Fruit fly (Drosophila melanogaster) whole organism, prepupa: ENCODE results near the gene MED22.

ENCODE experiments used
- CG10631 ChIP-seq: fragments of 200-800 bp; sonication (Bioruptor generic); optimal IDR thresholded peaks from 2 replicates; lab custom pipeline; 2016; ENCODE audit warnings: missing biosample characterization, missing genetic modification characterization
- CG11762 ChIP-seq: fragments of 200-800 bp; sonication (Bioruptor generic); optimal IDR thresholded peaks from 3 replicates; lab custom pipeline; 2016; ENCODE audit warnings: missing biosample characterization, missing genetic modification characterization; ENCODE audit not compliant: insufficient read depth
- CG11902 ChIP-seq: fragments of 200-800 bp; sonication (Bioruptor generic); optimal IDR thresholded peaks from 3 replicates; lab custom pipeline; 2016; ENCODE audit warnings: missing biosample characterization, missing genetic modification characterization
- CG15336 ChIP-seq: fragments of 200-800 bp; sonication (Bioruptor generic); IDR thresholded peaks from 2 replicates; pipeline ENCODE4 v1.3.6; 2022; ENCODE audit warnings: missing biosample characterization, missing genetic modification characterization
- CG16779 ChIP-seq: fragments of 200-800 bp; sonication (Bioruptor generic); optimal IDR thresholded peaks from 3 replicates; lab custom pipeline; 2017; ENCODE audit warnings: missing biosample characterization, mild to moderate bottlenecking, missing genetic modification characterization
- CG3032 ChIP-seq: fragments of 200-800 bp; optimal IDR thresholded peaks from 2 replicates; lab custom pipeline; 2019; ENCODE audit warnings: missing biosample characterization, mild to moderate bottlenecking, missing genetic modification characterization, moderate library complexity
- CG31627 ChIP-seq: fragments of 200-800 bp; sonication (Bioruptor generic); optimal IDR thresholded peaks from 3 replicates; lab custom pipeline; 2016; ENCODE audit warnings: missing biosample characterization, missing genetic modification characterization
- CG32006 ChIP-seq: fragments of 200-800 bp; sonication (Bioruptor generic); optimal IDR thresholded peaks from 3 replicates; lab custom pipeline; 2017; ENCODE audit warnings: missing biosample characterization, mild to moderate bottlenecking, missing genetic modification characterization
- CG34406 ChIP-seq: fragments of 200-800 bp; sonication (Bioruptor generic); optimal IDR thresholded peaks from 3 replicates; lab custom pipeline; 2016; ENCODE audit warnings: missing biosample characterization, missing genetic modification characterization
- CG4318 ChIP-seq: fragments of 200-800 bp; sonication (Bioruptor generic); optimal IDR thresholded peaks from 3 replicates; lab custom pipeline; 2017; ENCODE audit warnings: missing biosample characterization, mild to moderate bottlenecking, missing genetic modification characterization
- CG6163 ChIP-seq: fragments of 200-800 bp; sonication (Bioruptor generic); IDR thresholded peaks from 3 replicates; pipeline ENCODE4 v1.3.6; 2022; ENCODE audit warnings: missing biosample characterization, missing genetic modification characterization
- CG6792 ChIP-seq: fragments of 200-800 bp; sonication (Bioruptor generic); optimal IDR thresholded peaks from 3 replicates; lab custom pipeline; 2016; ENCODE audit warnings: missing biosample characterization, missing genetic modification characterization
- CG6808 ChIP-seq: fragments of 200-800 bp; sonication (Bioruptor generic); optimal IDR thresholded peaks from 3 replicates; lab custom pipeline; 2017; ENCODE audit warnings: missing biosample characterization, missing genetic modification characterization, mild to moderate bottlenecking, moderate library complexity, missing genetic modification reagents
- CG8632 ChIP-seq: fragments of 200-800 bp; sonication (Bioruptor generic); optimal IDR thresholded peaks from 3 replicates; lab custom pipeline; 2016; ENCODE audit warnings: missing biosample characterization, missing genetic modification characterization
- Ets21C ChIP-seq: fragments of 200-800 bp; sonication (Bioruptor generic); optimal IDR thresholded peaks from 3 replicates; lab custom pipeline; 2016; ENCODE audit warnings: missing biosample characterization, missing genetic modification characterization
- Ets96B ChIP-seq: fragments of 200-800 bp; optimal IDR thresholded peaks from 2 replicates; lab custom pipeline; 2019; ENCODE audit warnings: missing biosample characterization, mild to moderate bottlenecking, missing genetic modification characterization, moderate library complexity
- Gug ChIP-seq: fragments of 200-800 bp; sonication (Bioruptor generic); IDR thresholded peaks from 2 replicates; pipeline ENCODE4 v1.3.6; 2022; ENCODE audit warnings: missing biosample characterization, missing genetic modification characterization
- Hr39 ChIP-seq: fragments of 200-800 bp; sonication (Bioruptor generic); optimal IDR thresholded peaks from 2 replicates; lab custom pipeline; 2016; ENCODE audit warnings: missing biosample characterization, missing genetic modification characterization
- Met ChIP-seq: fragments of 200-800 bp; sonication (Bioruptor generic); optimal IDR thresholded peaks from 3 replicates; lab custom pipeline; 2016; ENCODE audit warnings: missing biosample characterization, missing genetic modification characterization
- Sox102F ChIP-seq: fragments of 200-800 bp; sonication (Bioruptor generic); optimal IDR thresholded peaks from 2 replicates; lab custom pipeline; 2016; ENCODE audit warnings: missing biosample characterization, mild to moderate bottlenecking, missing genetic modification characterization
- acj6 ChIP-seq: fragments of 200-800 bp; sonication (Bioruptor generic); optimal IDR thresholded peaks from 3 replicates; lab custom pipeline; 2016; ENCODE audit warnings: missing biosample characterization, missing genetic modification characterization
- cyc ChIP-seq: fragments of 200-800 bp; sonication (Bioruptor generic); optimal IDR thresholded peaks from 3 replicates; lab custom pipeline; 2016; ENCODE audit warnings: missing biosample characterization, missing genetic modification characterization
- dac ChIP-seq: fragments of 200-800 bp; sonication (Bioruptor generic); optimal IDR thresholded peaks from 2 replicates; lab custom pipeline; 2017; ENCODE audit warnings: missing biosample characterization, mild to moderate bottlenecking, missing genetic modification characterization
- dsx ChIP-seq: fragments of 200-800 bp; optimal IDR thresholded peaks from 3 replicates; lab custom pipeline; 2019; ENCODE audit warnings: missing biosample characterization, mild to moderate bottlenecking, missing genetic modification characterization, moderate library complexity; ENCODE audit not compliant: poor library complexity, severe bottlenecking
- eg ChIP-seq: fragments of 200-800 bp; sonication (Bioruptor generic); IDR thresholded peaks from 3 replicates; pipeline ENCODE4 v1.3.6; 2022; ENCODE audit warnings: missing biosample characterization, missing genetic modification characterization
- esn ChIP-seq: fragments of 200-800 bp; sonication (Bioruptor generic); optimal IDR thresholded peaks from 2 replicates; lab custom pipeline; 2016; ENCODE audit warnings: missing biosample characterization, mild to moderate bottlenecking, missing genetic modification characterization, moderate library complexity
- fd59A ChIP-seq: fragments of 200-800 bp; sonication (Bioruptor generic); optimal IDR thresholded peaks from 2 replicates; lab custom pipeline; 2017; ENCODE audit warnings: missing biosample characterization, mild to moderate bottlenecking, missing genetic modification characterization, missing genetic modification reagents
- lz ChIP-seq: fragments of 200-800 bp; sonication (Bioruptor generic); optimal IDR thresholded peaks from 3 replicates; lab custom pipeline; 2016; ENCODE audit warnings: missing biosample characterization, missing genetic modification characterization
- pdm3 ChIP-seq: fragments of 200-800 bp; sonication (Bioruptor generic); optimal IDR thresholded peaks from 3 replicates; lab custom pipeline; 2016; ENCODE audit warnings: missing biosample characterization, missing genetic modification characterization
- ss ChIP-seq, 2 experiments: fragments of 200-800 bp; sonication (Bioruptor generic); optimal IDR thresholded peaks; 2 replicates in 1 of 2; 3 replicates in 1 of 2; lab custom pipeline; 2017 to 2018; ENCODE audit warnings: mild to moderate bottlenecking in 2 of 2, missing biosample characterization in 2 of 2, missing genetic modification characterization in 2 of 2, moderate library complexity in 1 of 2
- svp ChIP-seq: fragments of 200-800 bp; sonication (Bioruptor generic); peaks from one replicate; lab custom pipeline; 2016; ENCODE audit warnings: missing biosample characterization, missing genetic modification characterization
- topi ChIP-seq: fragments of 200-800 bp; sonication (Bioruptor generic); optimal IDR thresholded peaks from 3 replicates; lab custom pipeline; 2016; ENCODE audit warnings: missing biosample characterization, missing genetic modification characterization
- vri ChIP-seq: fragments of 200-800 bp; sonication (Bioruptor generic); optimal IDR thresholded peaks from 3 replicates; lab custom pipeline; 2016; ENCODE audit warnings: missing biosample characterization, mild to moderate bottlenecking, missing genetic modification characterization

MED22 gene

DNA sequence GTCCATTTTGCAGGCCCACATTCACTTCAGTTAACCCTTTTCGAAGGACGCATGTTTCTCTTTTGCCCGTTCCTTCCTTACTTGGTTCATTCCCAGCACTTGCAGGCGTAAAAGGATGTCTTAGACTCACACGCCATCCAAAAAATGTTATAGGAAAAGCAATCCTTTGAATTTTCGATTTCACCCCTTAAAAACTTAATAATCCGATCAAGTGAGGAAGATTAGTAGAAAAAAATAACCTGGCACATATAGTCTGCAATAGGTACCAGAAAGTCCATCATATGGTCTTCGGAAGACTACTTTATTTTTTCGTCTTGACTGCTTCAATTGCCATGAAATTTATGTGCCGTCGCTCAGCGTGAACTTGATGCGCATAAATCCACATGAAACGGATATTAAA, 6.6 kb upstream of the MED22 start:
- TF ChIP-seq CG31627 (GFP tag; lab: Kevin White, UChicago) (peak; percentile 27), CG11762 (GFP tag; lab: Kevin White, UChicago) (no peak), svp (peak; percentile 54), CG6792 (GFP tag; lab: Kevin White, UChicago) (peak; percentile 18), Hr39 (GFP tag; lab: Kevin White, UChicago) (peak; percentile 40)

DNA sequence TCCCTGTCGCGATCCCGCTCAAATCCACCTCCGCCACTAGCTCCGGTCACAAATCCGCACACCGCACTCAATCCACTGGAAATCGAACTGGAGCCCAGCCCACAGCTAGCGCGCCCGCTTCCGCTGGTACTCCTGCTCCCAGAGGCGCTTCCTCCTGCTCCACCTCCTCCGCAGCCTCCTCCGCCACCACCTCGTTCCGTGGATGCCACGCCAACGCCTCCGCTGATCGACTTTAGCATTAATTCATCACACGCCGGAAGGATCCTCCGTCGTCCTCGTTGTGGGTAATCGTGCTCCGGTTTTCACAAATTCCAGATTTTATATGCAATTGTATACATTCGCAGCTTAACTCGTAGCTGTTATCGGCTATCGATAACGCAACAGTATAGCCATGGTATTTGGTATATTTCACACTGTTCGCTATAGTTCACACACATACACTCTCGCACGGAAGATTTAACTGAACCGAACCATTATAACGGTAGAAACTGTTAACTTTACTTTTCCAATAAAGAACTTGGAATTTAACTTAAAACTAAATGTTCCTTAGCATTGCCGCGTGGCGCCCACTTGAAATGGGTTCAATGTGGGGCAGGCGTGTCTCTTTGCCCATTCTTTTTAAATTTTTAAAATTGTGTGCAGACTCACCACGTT, 603 bp upstream of the MED22 start, which contains the start of gene Lztr1:
Gene Lztr1 (minus strand): TSS at position 374 of the 654 bp plus-strand sequence.
- no peak for TF ChIP-seq Sox102F (GFP tag; lab: Kevin White, UChicago)
- TF ChIP-seq dsx (GFP tag; lab: Kevin White, UChicago): no peak
- TF ChIP-seq dac (GFP tag; lab: Kevin White, UChicago): no peak
- no peak for TF ChIP-seq CG6808 (GFP tag; lab: Kevin White, UChicago)
- TF ChIP-seq CG8632: no peak
- no peak for TF ChIP-seq cyc

DNA sequence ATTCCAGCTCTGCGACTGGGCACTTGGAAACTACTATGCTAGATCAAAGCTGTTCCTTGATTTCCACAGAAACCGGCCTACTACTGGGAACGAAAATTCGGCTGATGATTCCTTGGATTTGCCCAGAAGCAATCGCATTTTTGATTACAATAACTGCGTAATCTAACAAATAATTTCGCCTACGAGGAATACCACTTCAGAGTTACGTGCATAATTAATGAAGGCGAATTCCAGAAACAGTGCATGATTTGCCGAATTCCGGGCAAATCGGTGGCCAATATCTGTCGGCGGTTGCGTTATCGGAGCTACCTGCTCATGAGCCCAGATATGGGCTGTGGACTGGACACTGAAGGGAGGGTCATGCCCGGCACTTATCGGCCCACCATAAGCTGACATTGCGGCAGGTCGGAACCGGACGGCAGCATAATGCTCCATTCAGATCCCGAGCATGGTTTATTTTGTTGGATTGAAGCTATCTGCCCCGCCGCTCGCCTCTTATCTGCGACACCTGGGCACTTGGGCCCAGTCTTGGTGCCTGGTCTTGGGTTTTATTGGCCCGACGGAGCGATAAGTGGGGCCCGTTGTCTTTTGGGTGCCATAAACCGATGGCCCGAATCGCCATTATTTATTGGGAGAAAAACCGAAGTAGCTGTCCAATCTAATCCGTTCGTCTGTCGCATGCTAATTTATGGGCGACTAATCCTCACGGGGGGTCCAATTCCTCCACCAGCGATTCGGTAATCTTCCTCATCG, 2.3 kb downstream of the MED22 start, which contains the start of gene CG3708:
Gene CG3708 (minus strand): TSS at position 51 of the 753 bp plus-strand sequence.
- TF ChIP-seq svp: no peak
- no peak for TF ChIP-seq CG31627 (GFP tag; lab: Kevin White, UChicago)
- no peak for TF ChIP-seq fd59A (GFP tag; lab: Kevin White, UChicago)
- TF ChIP-seq Met (GFP tag; lab: Kevin White, UChicago): no peak
- no peak for TF ChIP-seq CG32006
- no peak for TF ChIP-seq Ets96B (tag; lab: Kevin White, UChicago)
- TF ChIP-seq pdm3: no peak

DNA sequence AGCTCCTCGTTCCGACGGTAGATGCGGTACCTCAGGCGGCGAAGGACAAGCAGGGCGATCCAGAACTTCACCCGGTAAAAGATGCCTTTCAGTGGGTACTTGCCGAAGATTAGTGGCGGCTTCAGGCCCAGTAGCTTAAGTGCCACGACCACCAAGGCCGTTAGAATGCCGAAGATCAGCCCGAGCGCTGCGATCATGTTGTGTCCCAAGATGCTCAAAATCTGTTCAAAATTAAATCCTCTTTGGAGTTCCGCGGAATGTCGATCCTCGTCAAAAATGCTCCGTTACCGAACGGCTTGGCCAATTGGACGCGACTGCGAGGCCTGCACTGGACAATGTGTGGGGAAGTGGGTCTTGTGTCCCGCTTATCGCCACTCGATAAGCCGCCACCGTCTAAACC, 4.2 kb downstream of the MED22 start, which contains the start of the genes CG32815 and CG3706:
Gene CG32815 (plus strand): TSS at position 301 of the 400 bp plus-strand sequence.
Gene CG3706 (minus strand): TSS at position 310 of the 400 bp plus-strand sequence.
- TF ChIP-seq ss (GFP tag; optimal IDR thresholded peaks at IDR 0.05; lab: Kevin White, UChicago): no peak
- no peak for TF ChIP-seq Ets96B (tag; lab: Kevin White, UChicago)
- no peak for TF ChIP-seq CG16779
- no peak for TF ChIP-seq dsx (GFP tag; lab: Kevin White, UChicago)
- TF ChIP-seq topi: no peak
- TF ChIP-seq CG8632: no peak
- no peak for TF ChIP-seq dac (GFP tag; lab: Kevin White, UChicago)
- no peak for TF ChIP-seq esn
- TF ChIP-seq CG15336: no peak
- TF ChIP-seq CG6163 (GFP tag; lab: Robert Waterston, UW): no peak
- TF ChIP-seq Gug: no peak
- TF ChIP-seq acj6 (GFP tag; lab: Kevin White, UChicago): no peak
- TF ChIP-seq CG11762 (GFP tag; lab: Kevin White, UChicago): no peak

DNA sequence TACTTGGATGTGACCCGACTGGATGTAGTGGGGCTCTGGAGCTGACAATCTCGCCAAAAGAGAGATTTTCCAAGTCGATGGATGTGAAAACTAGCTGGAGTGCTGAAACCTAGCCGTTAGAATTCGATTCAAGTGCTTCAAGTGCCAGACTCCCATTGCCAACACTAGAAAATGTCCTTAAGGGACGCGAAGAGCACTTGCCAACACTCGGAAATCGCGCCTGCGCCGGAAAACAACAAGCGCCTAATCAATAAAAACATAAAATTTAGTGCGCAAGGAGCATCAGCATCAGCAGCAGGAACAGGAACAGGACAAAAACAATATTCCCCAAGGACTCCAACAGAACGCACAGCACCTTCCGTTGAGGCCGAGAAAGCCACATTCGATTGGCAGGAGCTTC, 4.9 kb downstream of the MED22 start:
- TF ChIP-seq vri (GFP tag; lab: Kevin White, UChicago) (no peak), CG10631 (GFP tag; lab: Kevin White, UChicago) (no peak), lz (GFP tag; lab: Kevin White, UChicago) (no peak), cyc (no peak), CG31627 (GFP tag; lab: Kevin White, UChicago) (no peak), Ets21C (GFP tag; lab: Kevin White, UChicago) (no peak), CG34406 (no peak), CG11902 (no peak), Met (GFP tag; lab: Kevin White, UChicago) (no peak), CG4318 (no peak), CG3032 (tag; lab: Kevin White, UChicago) (no peak), dac (GFP tag; lab: Kevin White, UChicago) (no peak), CG6163 (GFP tag; lab: Robert Waterston, UW) (no peak), Sox102F (GFP tag; lab: Kevin White, UChicago) (no peak), eg (GFP tag; lab: Robert Waterston, UW) (no peak)
